Worm (Caenorhabditis elegans) whole organism, mixed stage, embryonic: ENCODE results near the gene srz-10.
"Not testable (repeated sequence)": the region's sequence is repeated elsewhere in the genome, so short reads cannot be mapped to it uniquely, and the experiment has no call there.

Source experiments
- M03D4.4 ChIP-seq: sonication (generic microtip); optimal IDR thresholded peaks from 2 replicates; lab custom pipeline; 2017; ENCODE audit warnings: mild to moderate bottlenecking, missing genetic modification characterization, missing compliant biosample characterization
- bed-3 ChIP-seq: fragments of 200-800 bp; sonication (Bioruptor generic); optimal IDR thresholded peaks from 3 replicates; lab custom pipeline; 2018; ENCODE audit warnings: mild to moderate bottlenecking, missing genetic modification characterization, moderate library complexity, missing compliant biosample characterization
- blmp-1 ChIP-seq: fragments of 150-350 bp; optimal IDR thresholded peaks from 2 replicates; lab custom pipeline; 2014; ENCODE audit warnings: missing biosample characterization, missing genetic modification characterization
- ceh-43 ChIP-seq: fragments of 200-800 bp; sonication (Bioruptor generic); optimal IDR thresholded peaks from 2 replicates; lab custom pipeline; 2018; ENCODE audit warnings: mild to moderate bottlenecking, missing genetic modification characterization, moderate library complexity, missing compliant biosample characterization
- ceh-83 ChIP-seq: fragments of 200-800 bp; sonication (Bioruptor generic); optimal IDR thresholded peaks from 2 replicates; lab custom pipeline; 2018; ENCODE audit warnings: mild to moderate bottlenecking, missing genetic modification characterization, missing compliant biosample characterization
- ces-1 ChIP-seq: fragments of 150-350 bp; optimal IDR thresholded peaks from 2 replicates; lab custom pipeline; 2014; ENCODE audit warnings: missing biosample characterization, missing genetic modification reagents, missing genetic modification characterization
- cnd-1 ChIP-seq: fragments of 200-800 bp; sonication (Bioruptor generic); optimal IDR thresholded peaks from 2 replicates; lab custom pipeline; 2018; ENCODE audit warnings: mild to moderate bottlenecking, missing genetic modification characterization, missing compliant biosample characterization
- drap-1 ChIP-seq: fragments of 200-800 bp; sonication (Bioruptor generic); optimal IDR thresholded peaks from 3 replicates; lab custom pipeline; 2018; ENCODE audit warnings: mild to moderate bottlenecking, missing genetic modification characterization, missing compliant biosample characterization
- elt-1 ChIP-seq: sonication (generic microtip); optimal IDR thresholded peaks from 2 replicates; lab custom pipeline; 2017; ENCODE audit warnings: missing genetic modification characterization, mild to moderate bottlenecking, missing compliant biosample characterization, antibody characterized with exemption, moderate library complexity, borderline replicate concordance; ENCODE audit not compliant: insufficient read depth
- elt-3 ChIP-seq: fragments of 150-350 bp; optimal IDR thresholded peaks from 2 replicates; lab custom pipeline; 2014; ENCODE audit warnings: missing biosample characterization, missing genetic modification characterization
- ham-2 ChIP-seq: fragments of 200-800 bp; sonication (Bioruptor generic); optimal IDR thresholded peaks from 2 replicates; lab custom pipeline; 2018; ENCODE audit warnings: mild to moderate bottlenecking, missing genetic modification characterization, missing compliant biosample characterization
- hlh-1 ChIP-seq: fragments of 150-350 bp; optimal IDR thresholded peaks from 2 replicates; lab custom pipeline; 2014; ENCODE audit warnings: missing biosample characterization, missing genetic modification reagents, missing genetic modification characterization
- lin-13 ChIP-seq: fragments of 150-350 bp; optimal IDR thresholded peaks from 2 replicates; lab custom pipeline; 2014; ENCODE audit warnings: missing biosample characterization, missing genetic modification characterization
- lsy-2 ChIP-seq: fragments of 150-350 bp; optimal IDR thresholded peaks from 2 replicates; lab custom pipeline; 2014; ENCODE audit warnings: missing biosample characterization, missing genetic modification characterization
- mab-5 ChIP-seq: fragments of 150-350 bp; optimal IDR thresholded peaks from 2 replicates; lab custom pipeline; 2014; ENCODE audit warnings: missing biosample characterization, missing genetic modification characterization
- mep-1 ChIP-seq: fragments of 150-350 bp; optimal IDR thresholded peaks from 2 replicates; lab custom pipeline; 2017; ENCODE audit warnings: missing biosample characterization, missing genetic modification reagents, missing genetic modification characterization, inconsistent platforms
- mls-2 ChIP-seq: sonication (generic microtip); optimal IDR thresholded peaks from 2 replicates; lab custom pipeline; 2016; ENCODE audit warnings: mild to moderate bottlenecking, missing genetic modification characterization, moderate library complexity, missing compliant biosample characterization
- nhr-12 ChIP-seq: fragments of 150-350 bp; optimal IDR thresholded peaks from 2 replicates; lab custom pipeline; 2014; ENCODE audit warnings: missing biosample characterization, missing genetic modification characterization
- nhr-2 ChIP-seq: fragments of 150-350 bp; optimal IDR thresholded peaks from 2 replicates; lab custom pipeline; 2014; ENCODE audit warnings: missing biosample characterization, missing genetic modification characterization
- nhr-237 ChIP-seq: fragments of 150-350 bp; optimal IDR thresholded peaks from 2 replicates; lab custom pipeline; 2014; ENCODE audit warnings: missing biosample characterization, missing genetic modification characterization
- nhr-28 ChIP-seq: fragments of 150-350 bp; optimal IDR thresholded peaks from 2 replicates; lab custom pipeline; 2014; ENCODE audit warnings: missing biosample characterization, missing genetic modification characterization
- nhr-76 ChIP-seq: sonication (generic microtip); optimal IDR thresholded peaks from 2 replicates; lab custom pipeline; 2017; ENCODE audit warnings: missing biosample characterization, missing genetic modification characterization
- sem-2 ChIP-seq: fragments of 200-800 bp; sonication (Bioruptor generic); optimal IDR thresholded peaks from 2 replicates; lab custom pipeline; 2018; ENCODE audit warnings: mild to moderate bottlenecking, missing genetic modification characterization, missing compliant biosample characterization
- snpc-4 ChIP-seq: fragments of 150-350 bp; optimal IDR thresholded peaks from 2 replicates; lab custom pipeline; 2014; ENCODE audit warnings: missing biosample characterization, missing genetic modification characterization
- tbx-8 ChIP-seq: fragments of 200-800 bp; sonication (Bioruptor generic); optimal IDR thresholded peaks from 2 replicates; lab custom pipeline; 2018; ENCODE audit warnings: mild to moderate bottlenecking, missing genetic modification characterization, moderate library complexity, missing compliant biosample characterization
- unc-39 ChIP-seq: fragments of 150-350 bp; optimal IDR thresholded peaks from 2 replicates; lab custom pipeline; 2014; ENCODE audit warnings: missing biosample characterization, missing genetic modification characterization
- unc-62 ChIP-seq: fragments of 150-350 bp; optimal IDR thresholded peaks from 2 replicates; lab custom pipeline; 2014; ENCODE audit warnings: missing biosample characterization, missing genetic modification reagents, missing genetic modification characterization
- zip-8 ChIP-seq: fragments of 150-350 bp; optimal IDR thresholded peaks from 2 replicates; lab custom pipeline; 2014; ENCODE audit warnings: missing biosample characterization, missing genetic modification characterization
- ztf-11 ChIP-seq: fragments of 150-350 bp; optimal IDR thresholded peaks from 2 replicates; lab custom pipeline; 2014; ENCODE audit warnings: missing biosample characterization, missing genetic modification characterization

Gene srz-10

DNA sequence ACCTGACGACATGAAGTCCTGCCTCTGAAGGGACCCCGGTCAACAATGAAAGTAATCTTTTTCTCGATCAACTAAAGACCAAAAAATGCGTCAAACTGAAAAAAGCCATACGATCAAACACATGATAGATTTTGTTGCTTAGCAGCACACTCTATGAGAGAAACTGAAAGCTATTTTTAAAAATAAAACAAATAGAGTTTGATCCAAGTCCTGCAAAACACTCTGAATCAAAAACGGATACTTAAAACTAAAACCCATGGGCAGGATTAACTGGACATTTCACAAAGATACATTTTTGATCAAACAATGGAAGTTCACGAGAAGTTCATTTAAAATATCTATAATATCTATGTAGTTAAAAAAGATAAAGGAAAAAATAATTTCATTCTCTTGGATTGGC, 41.5 kb downstream of the srz-10 start, which contains the start of gene T10H4.13:
TSS of gene T10H4.13 (minus strand) at position 101 of the 400 bp plus-strand sequence.
- TF ChIP-seq unc-62 (no peak), drap-1 (no peak), ham-2 (GFP tag; lab: Kevin White, UChicago) (no peak), M03D4.4 (no peak), ztf-11 (tag; lab: Kevin White, UChicago) (no peak), elt-3 (tag; lab: Kevin White, UChicago) (no peak), nhr-12 (no peak), hlh-1 (tag; lab: Kevin White, UChicago) (no peak), nhr-76 (tag; lab: Kevin White, UChicago) (no peak), bed-3 (GFP tag; lab: Kevin White, UChicago) (no peak)

ce11 chrV:15265814-15266213, 43.1 kb downstream of the srz-10 start, which contains the start of gene M01B2.13:
Gene M01B2.13 (minus strand): TSS chrV:15265914.
- TF ChIP-seq drap-1 (no peak), ceh-43 (no peak), elt-1 (no peak), cnd-1 (tag; lab: Kevin White, UChicago) (no peak), ces-1 (GFP tag; lab: Kevin White, UChicago) (no peak), ham-2 (GFP tag; lab: Kevin White, UChicago) (no peak), hlh-1 (tag; lab: Kevin White, UChicago) (no peak), nhr-2 (tag; lab: Kevin White, UChicago) (no peak), unc-62 (no peak), elt-3 (tag; lab: Kevin White, UChicago) (no peak), tbx-8 (no peak), bed-3 (GFP tag; lab: Kevin White, UChicago) (no peak)

ce11 chrV:15264131-15264530, 44.8 kb downstream of the srz-10 start, which contains the start of gene M01B2.12:
Gene M01B2.12 (minus strand): TSS chrV:15264231.
- TF ChIP-seq snpc-4, result no peak
- TF ChIP-seq ceh-43, result no peak
- TF ChIP-seq nhr-2 (tag; lab: Kevin White, UChicago), result no peak
- TF ChIP-seq mls-2 (tag; lab: Kevin White, UChicago), result no peak
- no peak for TF ChIP-seq zip-8 (tag; lab: Kevin White, UChicago)
- no peak for TF ChIP-seq ces-1 (GFP tag; lab: Kevin White, UChicago)
- TF ChIP-seq lin-13 (tag; lab: Kevin White, UChicago), result no peak
- TF ChIP-seq ceh-83, result no peak
- no peak for TF ChIP-seq blmp-1
- TF ChIP-seq drap-1, result no peak
- no peak for TF ChIP-seq mep-1 (tag; lab: Kevin White, UChicago)
- no peak for TF ChIP-seq sem-2 (GFP tag; lab: Kevin White, UChicago)
- TF ChIP-seq unc-62, result no peak
- TF ChIP-seq elt-1, result no peak
- TF ChIP-seq nhr-28 (tag; lab: Kevin White, UChicago), result no peak
- TF ChIP-seq, all 35 proteins: peak for 0

ce11 chrV:15262336-15262735, 46.6 kb downstream of the srz-10 start, which contains the start of gene M01B2.10:
Gene M01B2.10 (minus strand): TSS chrV:15262436.
- TF ChIP-seq nhr-76, ztf-11, lsy-2 (tag; lab: Kevin White, UChicago): not testable (repeated sequence)

- TF ChIP-seq ceh-43 (no peak), unc-39 (tag; lab: Kevin White, UChicago) (no peak), M03D4.4 (no peak), mls-2 (tag; lab: Kevin White, UChicago) (no peak), zip-8 (tag; lab: Kevin White, UChicago) (no peak), nhr-237 (tag; lab: Kevin White, UChicago) (no peak), sem-2 (GFP tag; lab: Kevin White, UChicago) (no peak), nhr-76 (tag; lab: Kevin White, UChicago) (no peak), nhr-2 (tag; lab: Kevin White, UChicago) (no peak), ztf-11 (tag; lab: Kevin White, UChicago) (no peak)
- TF ChIP-seq, all 35 proteins: peak for 0
Observed at ce11 chrV:15259904-15260303, 49.0 kb downstream of the srz-10 start, which contains the start of gene M01B2.8. Gene M01B2.8 (plus strand): TSS chrV:15260204.

DNA sequence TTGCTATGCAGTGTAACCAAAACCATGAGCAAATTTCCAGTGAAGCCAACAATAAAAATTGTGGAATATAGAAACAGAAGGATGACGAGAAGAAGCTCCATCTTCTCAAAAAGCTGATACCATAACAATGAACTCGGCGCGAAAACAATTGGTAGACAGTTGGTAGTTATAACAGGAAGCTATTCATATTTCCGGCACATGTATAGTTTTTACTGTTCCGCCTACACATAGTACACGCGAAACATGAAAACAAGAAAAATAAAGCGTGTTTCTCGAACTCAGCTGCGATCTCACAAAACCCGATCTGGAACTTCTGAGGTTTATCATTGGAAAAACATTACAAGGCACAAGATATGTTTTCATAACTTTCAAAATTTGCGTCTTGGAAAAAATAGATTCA, 49.8 kb downstream of the srz-10 start, which contains the start of gene srsx-37:
TSS of gene srsx-37 (minus strand) at position 101 of the 400 bp plus-strand sequence.
- TF ChIP-seq tbx-8 (no peak), mab-5 (tag; lab: Kevin White, UChicago) (no peak), nhr-28 (tag; lab: Kevin White, UChicago) (no peak), elt-1 (no peak), lsy-2 (tag; lab: Kevin White, UChicago) (no peak), ceh-83 (no peak), ztf-11 (tag; lab: Kevin White, UChicago) (no peak), drap-1 (no peak), hlh-1 (tag; lab: Kevin White, UChicago) (no peak), sem-2 (GFP tag; lab: Kevin White, UChicago) (no peak), blmp-1 (no peak), nhr-12 (no peak)
